Worm (Caenorhabditis elegans) whole organism, late embryonic: ENCODE data around the gene R13A5.15.

Source experiments
- C38D4.7 ChIP-seq: fragments of 200-800 bp; sonication (Bioruptor generic); optimal IDR thresholded peaks from 2 replicates; lab custom pipeline; 2018; ENCODE audit warnings: mild to moderate bottlenecking, missing genetic modification characterization, moderate library complexity, missing compliant biosample characterization
- F13H6.1 ChIP-seq: sonication (generic microtip); optimal IDR thresholded peaks from 2 replicates; lab custom pipeline; 2016; ENCODE audit warnings: missing genetic modification characterization, missing compliant biosample characterization
- K09A11.1 ChIP-seq: sonication (generic microtip); optimal IDR thresholded peaks from 2 replicates; lab custom pipeline; 2017; ENCODE audit warnings: antibody characterized with exemption, mild to moderate bottlenecking, missing genetic modification characterization, missing compliant biosample characterization; ENCODE audit not compliant: insufficient read depth
- T23F11.4 ChIP-seq: fragments of 200-800 bp; sonication (Bioruptor generic); optimal IDR thresholded peaks from 2 replicates; lab custom pipeline; 2018; ENCODE audit warnings: mild to moderate bottlenecking, missing genetic modification characterization, missing compliant biosample characterization
- ama-1 ChIP-seq: fragments of 150-350 bp; optimal IDR thresholded peaks from 2 replicates; lab custom pipeline; 2014
- ceh-18 ChIP-seq: sonication (generic microtip); optimal IDR thresholded peaks from 2 replicates; lab custom pipeline; 2016; ENCODE audit warnings: missing genetic modification characterization, missing compliant biosample characterization
- ceh-19 ChIP-seq: fragments of 200-800 bp; sonication (Bioruptor generic); optimal IDR thresholded peaks from 2 replicates; lab custom pipeline; 2018; ENCODE audit warnings: mild to moderate bottlenecking, missing genetic modification characterization, missing compliant biosample characterization
- ceh-22 ChIP-seq: sonication (generic microtip); optimal IDR thresholded peaks from 2 replicates; lab custom pipeline; 2017; ENCODE audit warnings: missing biosample characterization, missing genetic modification characterization
- ceh-31 ChIP-seq: sonication (generic microtip); optimal IDR thresholded peaks from 2 replicates; lab custom pipeline; 2016; ENCODE audit warnings: missing genetic modification characterization, missing compliant biosample characterization
- ceh-34 ChIP-seq: sonication (generic microtip); optimal IDR thresholded peaks from 2 replicates; lab custom pipeline; 2016; ENCODE audit warnings: mild to moderate bottlenecking, missing genetic modification characterization, missing compliant biosample characterization
- ceh-48 ChIP-seq: sonication (generic microtip); optimal IDR thresholded peaks from 2 replicates; lab custom pipeline; 2016; ENCODE audit warnings: missing genetic modification characterization, inconsistent platforms, missing compliant biosample characterization
- ceh-6 ChIP-seq: fragments of 200-800 bp; sonication (Bioruptor generic); optimal IDR thresholded peaks from 2 replicates; lab custom pipeline; 2018; ENCODE audit warnings: mild to moderate bottlenecking, missing genetic modification characterization, missing compliant biosample characterization
- dve-1 ChIP-seq: sonication (generic microtip); optimal IDR thresholded peaks from 2 replicates; lab custom pipeline; 2017; ENCODE audit warnings: antibody characterized with exemption, mild to moderate bottlenecking, missing genetic modification characterization, missing compliant biosample characterization
- elt-2 ChIP-seq: sonication (generic microtip); optimal IDR thresholded peaks from 2 replicates; lab custom pipeline; 2016; ENCODE audit warnings: missing genetic modification reagents, missing genetic modification characterization, missing compliant biosample characterization
- elt-4 ChIP-seq: sonication (generic microtip); optimal IDR thresholded peaks from 2 replicates; lab custom pipeline; 2016; ENCODE audit warnings: missing genetic modification characterization, missing compliant biosample characterization
- ets-4 ChIP-seq: sonication (generic microtip); optimal IDR thresholded peaks from 2 replicates; lab custom pipeline; 2016; ENCODE audit warnings: missing genetic modification characterization, missing compliant biosample characterization
- fax-1 ChIP-seq: sonication (generic microtip); optimal IDR thresholded peaks from 2 replicates; lab custom pipeline; 2016; ENCODE audit warnings: missing genotype, missing genetic modification characterization, missing compliant biosample characterization
- fkh-10 ChIP-seq: fragments of 150-350 bp; optimal IDR thresholded peaks from 2 replicates; lab custom pipeline; 2014; ENCODE audit warnings: missing biosample characterization, missing genetic modification reagents, missing genetic modification characterization
- fkh-6 ChIP-seq: sonication (generic microtip); optimal IDR thresholded peaks from 2 replicates; lab custom pipeline; 2016; ENCODE audit warnings: missing genetic modification characterization, missing compliant biosample characterization
- gmeb-2 ChIP-seq: sonication (generic microtip); optimal IDR thresholded peaks from 2 replicates; lab custom pipeline; 2016; ENCODE audit warnings: missing genetic modification characterization, inconsistent platforms, missing compliant biosample characterization
- hlh-13 ChIP-seq: fragments of 200-800 bp; sonication (Bioruptor generic); optimal IDR thresholded peaks from 2 replicates; lab custom pipeline; 2018; ENCODE audit warnings: mild to moderate bottlenecking, missing genetic modification characterization, missing compliant biosample characterization
- hlh-15 ChIP-seq: sonication (generic microtip); optimal IDR thresholded peaks from 2 replicates; lab custom pipeline; 2016; ENCODE audit warnings: missing genetic modification characterization, missing compliant biosample characterization
- madf-2 ChIP-seq: sonication (generic microtip); optimal IDR thresholded peaks from 2 replicates; lab custom pipeline; 2017; ENCODE audit warnings: missing genetic modification characterization, missing compliant biosample characterization
- nhr-11 ChIP-seq: fragments of 150-350 bp; optimal IDR thresholded peaks from 2 replicates; lab custom pipeline; 2014; ENCODE audit warnings: missing biosample characterization, missing genetic modification characterization
- odd-2 ChIP-seq: sonication (generic microtip); optimal IDR thresholded peaks from 2 replicates; lab custom pipeline; 2017; ENCODE audit warnings: antibody characterized with exemption, mild to moderate bottlenecking, missing genetic modification characterization, missing compliant biosample characterization
- pat-9 ChIP-seq: fragments of 200-800 bp; sonication (Bioruptor generic); optimal IDR thresholded peaks from 2 replicates; lab custom pipeline; 2018; ENCODE audit warnings: mild to moderate bottlenecking, missing genetic modification characterization, moderate library complexity, missing compliant biosample characterization
- pha-2 ChIP-seq: sonication (generic microtip); optimal IDR thresholded peaks from 2 replicates; lab custom pipeline; 2017; ENCODE audit warnings: mild to moderate bottlenecking, missing genetic modification characterization, missing compliant biosample characterization
- pros-1 ChIP-seq: fragments of 150-350 bp; optimal IDR thresholded peaks from 2 replicates; lab custom pipeline; 2014; ENCODE audit warnings: missing biosample characterization, missing genetic modification reagents, missing genetic modification characterization
- sdc-2 ChIP-seq: sonication (generic microtip); optimal IDR thresholded peaks from 2 replicates; lab custom pipeline; 2016; ENCODE audit warnings: missing genotype, missing genetic modification characterization, missing compliant biosample characterization
- sox-2 ChIP-seq: fragments of 200-800 bp; sonication (Bioruptor generic); IDR thresholded peaks from 2 replicates; pipeline ENCODE4 v1.3.6; 2022; ENCODE audit warnings: missing genetic modification reagents, missing genetic modification characterization, missing compliant biosample characterization
- syd-9 ChIP-seq: sonication (generic microtip); optimal IDR thresholded peaks from 2 replicates; lab custom pipeline; 2016; ENCODE audit warnings: mild to moderate bottlenecking, missing genetic modification characterization, moderate library complexity, missing compliant biosample characterization
- tbx-2 ChIP-seq: sonication (generic microtip); optimal IDR thresholded peaks from 2 replicates; lab custom pipeline; 2016; ENCODE audit warnings: missing genetic modification characterization, missing compliant biosample characterization
- ttx-3 ChIP-seq: sonication (generic microtip); optimal IDR thresholded peaks from 2 replicates; lab custom pipeline; 2016; ENCODE audit warnings: missing genetic modification reagents, missing genetic modification characterization, missing compliant biosample characterization

R13A5.15 gene

DNA sequence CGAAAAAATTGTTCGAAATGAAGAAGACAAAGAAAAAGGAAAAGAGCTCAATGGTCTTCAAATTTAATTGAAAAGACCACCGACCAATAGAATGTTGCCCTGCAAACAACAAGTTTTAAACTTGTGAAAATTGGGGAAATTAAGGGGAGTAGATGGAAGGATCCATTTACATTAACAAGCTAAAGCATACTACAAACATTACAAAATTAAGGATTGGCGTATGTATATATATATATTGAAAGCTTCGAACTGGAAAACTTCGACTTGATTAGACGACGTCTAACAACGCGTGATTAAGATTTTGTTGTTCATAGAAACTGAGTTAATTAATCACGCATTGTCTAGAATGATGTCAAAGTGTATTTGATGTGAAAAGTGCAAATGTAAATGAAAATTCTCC lies at the start of gene R13A5.15:
TSS of gene R13A5.15 (minus strand) at position 101 of the 400 bp plus-strand sequence.
- no peak for TF ChIP-seq hlh-15
- TF ChIP-seq, all 69 proteins: peak for 0

DNA sequence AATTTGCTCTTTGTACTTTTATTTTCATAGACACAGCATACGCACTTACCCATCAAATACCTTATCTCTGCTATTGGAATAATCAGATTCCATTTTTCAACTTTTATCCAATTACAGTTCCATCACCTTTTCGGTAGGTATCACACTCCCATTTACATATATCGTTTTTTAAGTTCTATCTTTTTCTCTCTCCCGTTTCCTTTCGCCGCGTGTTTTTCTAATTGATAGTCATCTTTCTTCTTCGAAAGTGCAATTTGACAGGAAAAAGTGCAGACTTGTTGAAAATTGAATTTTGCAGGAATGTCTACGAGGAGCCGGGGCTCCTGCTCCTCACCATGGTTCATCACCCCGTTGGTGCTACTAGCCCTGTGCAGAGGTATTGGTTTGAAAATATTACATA lies 37.0 kb upstream of the R13A5.15 start, which contains the start of gene fbn-1:
TSS of gene fbn-1 (plus strand) at position 301 of the 400 bp plus-strand sequence.
- no peak for TF ChIP-seq sdc-2 (tag; lab: Kevin White, UChicago)
- TF ChIP-seq, all 69 proteins: peak for 0

DNA sequence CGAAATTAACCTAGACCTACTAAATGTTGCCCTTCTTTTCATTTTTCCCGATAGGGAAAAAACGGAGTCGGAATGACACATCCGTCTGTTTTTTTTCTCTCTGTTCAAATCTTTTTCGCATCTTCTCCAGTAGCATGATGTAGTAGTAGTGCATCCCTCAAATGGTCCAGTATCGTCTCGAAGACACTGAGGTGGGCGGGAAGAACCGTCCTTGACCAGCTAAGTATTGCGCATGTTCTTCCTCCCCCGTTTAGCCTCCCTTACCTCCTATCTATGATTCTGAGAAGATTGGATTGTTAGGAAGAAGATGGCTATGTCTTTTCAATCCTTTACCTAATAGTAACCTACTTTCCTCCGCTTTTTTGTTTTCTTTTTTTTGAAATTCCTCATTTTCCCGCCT lies 34.8 kb upstream of the R13A5.15 start:
- TF ChIP-seq gmeb-2 (tag; lab: Kevin White, UChicago) (no peak), sdc-2 (tag; lab: Kevin White, UChicago) (no peak), ama-1 (lab: Kevin White, UChicago) (no peak), fax-1 (tag; lab: Kevin White, UChicago) (no peak), ceh-34 (no peak)

DNA sequence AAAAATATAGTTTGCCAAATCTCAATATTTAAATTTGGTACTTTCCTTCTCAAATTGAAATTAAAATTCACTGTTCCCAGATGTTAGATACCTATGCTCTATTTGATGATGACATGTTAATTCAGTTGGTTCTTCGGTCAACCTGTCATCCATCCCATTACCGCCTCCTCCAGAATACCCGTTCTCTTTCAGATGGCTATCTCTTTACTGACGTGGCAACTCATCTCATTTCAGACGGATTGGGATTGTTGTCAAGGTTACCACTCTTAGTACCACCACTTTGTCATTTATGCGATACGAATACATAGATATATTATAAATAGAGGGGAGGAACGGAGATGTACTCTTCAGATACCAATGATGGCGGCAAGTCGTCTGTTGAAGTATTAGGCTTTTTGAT lies 33.2 kb upstream of the R13A5.15 start:
- no peak for TF ChIP-seq sox-2 (GFP tag; lab: Robert Waterston, UW)
- no peak for TF ChIP-seq elt-4 (tag; lab: Kevin White, UChicago)
- TF ChIP-seq ttx-3 (tag; lab: Kevin White, UChicago), result no peak
- TF ChIP-seq madf-2 (tag; lab: Kevin White, UChicago), result no peak
- no peak for TF ChIP-seq ceh-18
- TF ChIP-seq hlh-13 (GFP tag; lab: Kevin White, UChicago), result no peak
- no peak for TF ChIP-seq pros-1 (tag; lab: Kevin White, UChicago)
- TF ChIP-seq F13H6.1, result no peak
- TF ChIP-seq syd-9 (tag; lab: Kevin White, UChicago), result no peak
- TF ChIP-seq dve-1, result no peak

DNA sequence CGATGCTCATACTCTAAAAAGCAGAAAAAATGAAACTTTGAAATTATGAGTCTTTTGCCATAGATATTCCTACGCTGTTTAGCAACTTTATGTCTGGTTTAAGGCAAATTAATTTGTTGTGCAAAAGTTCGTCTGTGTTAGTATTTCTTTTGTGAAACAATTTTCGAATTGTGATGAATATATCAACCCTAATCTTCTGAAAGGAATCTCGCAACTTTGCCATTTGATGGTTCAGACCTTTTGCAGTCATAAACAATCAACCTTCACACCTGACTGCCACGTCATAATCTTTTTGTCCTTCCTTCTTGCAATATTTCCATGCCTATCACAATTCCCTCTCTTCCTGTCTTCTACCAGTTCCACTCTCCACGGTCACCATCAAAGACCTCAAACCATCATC lies 31.7 kb upstream of the R13A5.15 start:
- TF ChIP-seq fkh-6 (tag; lab: Kevin White, UChicago), result no peak
- TF ChIP-seq pat-9 (tag; lab: Kevin White, UChicago), result no peak
- no peak for TF ChIP-seq ceh-19 (GFP tag; lab: Kevin White, UChicago)
- TF ChIP-seq tbx-2 (tag; lab: Kevin White, UChicago), result no peak

DNA sequence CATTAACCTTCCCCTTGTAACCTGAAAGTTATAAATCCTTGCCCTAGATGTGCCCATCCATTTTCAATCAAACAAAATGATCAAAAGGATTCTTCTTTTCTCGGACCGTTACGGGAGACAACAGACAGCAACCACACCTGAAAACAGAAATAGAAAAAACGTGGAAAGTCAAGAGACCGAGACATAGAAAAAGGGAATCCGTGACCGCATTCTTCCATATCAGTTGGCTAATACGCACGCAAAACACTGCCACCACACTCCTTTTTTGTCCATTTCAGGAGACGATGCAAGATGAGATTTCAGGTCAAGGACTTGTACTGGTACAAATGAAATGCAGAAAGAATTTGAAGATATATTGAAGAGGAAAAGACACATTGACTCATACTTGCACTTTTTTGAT lies 30.2 kb upstream of the R13A5.15 start:
- TF ChIP-seq ttx-3 (tag; lab: Kevin White, UChicago) (no peak), K09A11.1 (tag; lab: Kevin White, UChicago) (no peak), ceh-6 (no peak), T23F11.4 (GFP tag; lab: Kevin White, UChicago) (no peak), ceh-22 (no peak), pha-2 (tag; lab: Kevin White, UChicago) (no peak), ets-4 (tag; lab: Kevin White, UChicago) (no peak), ceh-48 (tag; lab: Kevin White, UChicago) (no peak), C38D4.7 (GFP tag; lab: Kevin White, UChicago) (no peak), elt-2 (tag; lab: Kevin White, UChicago) (no peak)

DNA sequence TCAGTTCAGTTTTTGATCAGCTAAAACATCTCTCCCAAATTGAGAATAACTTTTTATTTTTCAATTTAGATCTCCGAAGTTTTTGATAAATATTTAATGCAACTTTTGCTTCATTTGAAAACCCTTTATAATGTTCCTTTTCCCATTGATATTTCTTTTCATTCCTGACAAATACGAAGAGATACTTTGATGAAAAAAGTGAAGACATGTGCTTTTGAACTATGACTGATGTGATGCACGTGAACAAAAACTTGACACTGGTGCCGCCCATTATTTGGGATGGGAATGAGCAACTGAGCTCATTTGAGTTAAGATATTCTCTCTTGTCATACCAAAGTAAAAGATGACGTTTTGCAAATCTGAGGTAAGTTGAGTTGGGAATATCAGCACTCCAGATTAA lies 28.1 kb upstream of the R13A5.15 start, which contains the start of gene T04A6.1:
TSS of gene T04A6.1 (plus strand) at position 301 of the 400 bp plus-strand sequence.
- TF ChIP-seq madf-2 (tag; lab: Kevin White, UChicago) (no peak), nhr-11 (tag; lab: Kevin White, UChicago) (no peak), pha-2 (tag; lab: Kevin White, UChicago) (no peak), odd-2 (tag; lab: Kevin White, UChicago) (no peak), elt-2 (tag; lab: Kevin White, UChicago) (no peak), fkh-10 (GFP tag; lab: Kevin White, UChicago) (no peak), ceh-31 (tag; lab: Kevin White, UChicago) (no peak), sdc-2 (tag; lab: Kevin White, UChicago) (no peak)
